Worm (Caenorhabditis elegans) whole organism, dauer: ENCODE data around the gene ent-3.
"Not testable (repeated sequence)": the region's sequence is repeated elsewhere in the genome, so short reads cannot be mapped to it uniquely, and the experiment has no call there.

Experiments
- unc-62 ChIP-seq: sonication (generic microtip); optimal IDR thresholded peaks from 2 replicates; lab custom pipeline; 2017; ENCODE audit warnings: missing biosample characterization, missing genetic modification reagents, missing genetic modification characterization

The ent-3 gene

DNA sequence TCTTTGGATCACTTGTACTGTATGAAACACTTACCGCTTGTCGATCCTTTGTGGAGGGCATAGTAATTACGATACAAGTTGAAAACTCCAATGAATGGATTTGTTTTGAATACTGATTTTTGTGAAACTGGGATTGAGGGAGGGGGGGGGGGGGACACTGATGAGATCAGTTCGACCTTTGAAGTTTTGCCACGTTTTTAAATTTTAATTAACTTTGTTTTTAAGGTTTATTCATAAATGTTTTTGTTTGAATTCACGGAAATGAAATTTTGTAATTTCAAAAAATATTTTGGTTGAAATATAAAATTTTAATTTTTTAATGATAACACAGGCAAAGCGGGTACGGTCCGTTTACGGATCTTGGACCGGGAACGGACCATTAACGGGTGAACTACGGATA, at the start of gene ent-3:
TSS of gene ent-3 (minus strand) at position 101 of the 400 bp plus-strand sequence.
- no peak for TF ChIP-seq unc-62 (GFP tag; lab: Kevin White, UChicago)

DNA sequence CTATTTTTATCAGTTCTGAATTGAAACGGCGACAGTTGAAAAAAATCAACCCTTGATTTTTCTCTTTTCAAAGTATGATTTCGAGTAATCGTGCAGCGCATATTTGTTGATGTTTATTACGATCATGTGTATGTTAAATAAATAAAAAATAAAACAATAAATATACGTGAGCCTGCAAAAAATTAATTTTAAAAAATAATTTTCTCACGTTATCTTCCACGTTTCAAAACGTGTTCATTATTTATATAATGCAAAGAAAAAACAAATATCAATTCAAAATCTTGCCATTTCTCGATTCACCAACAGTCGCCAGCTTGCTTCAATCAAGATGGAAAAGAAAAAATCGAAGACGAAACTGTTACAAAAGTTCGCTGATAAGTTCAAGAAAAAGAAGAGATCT, 47.4 kb upstream of the ent-3 start, which contains the start of gene F40G12.10:
TSS of gene F40G12.10 (plus strand) at position 301 of the 400 bp plus-strand sequence.
- TF ChIP-seq unc-62 (GFP tag; lab: Kevin White, UChicago): no peak

DNA sequence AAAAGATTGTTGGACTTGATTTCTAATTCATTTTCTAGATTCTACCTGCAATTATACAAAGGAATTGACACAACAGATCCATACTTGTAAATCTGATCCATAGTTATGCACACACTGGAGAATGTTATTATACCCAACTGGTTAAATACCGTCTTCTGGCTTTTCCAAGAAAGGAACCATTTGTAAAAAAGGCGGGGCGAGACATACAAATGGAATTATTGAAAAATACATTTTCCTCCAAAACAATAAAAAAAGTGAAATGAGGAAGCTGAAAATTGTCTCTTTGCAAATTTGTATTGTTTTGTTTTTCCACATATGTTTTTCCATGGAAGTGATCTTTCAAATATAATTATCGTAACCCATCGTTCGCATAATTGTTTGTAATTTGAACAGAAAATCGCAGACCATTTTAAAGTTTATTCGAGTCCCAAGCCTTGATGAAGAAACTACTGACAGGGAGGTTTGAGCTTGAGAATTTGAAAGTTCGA, 46.4 kb upstream of the ent-3 start, which contains the start of the genes srt-74 and F40G12.9:
TSS of gene srt-74 (minus strand) at position 101 of the 488 bp plus-strand sequence.
TSS of gene F40G12.9 (plus strand) at position 438 of the 488 bp plus-strand sequence.
- no peak for TF ChIP-seq unc-62 (GFP tag; lab: Kevin White, UChicago)

DNA sequence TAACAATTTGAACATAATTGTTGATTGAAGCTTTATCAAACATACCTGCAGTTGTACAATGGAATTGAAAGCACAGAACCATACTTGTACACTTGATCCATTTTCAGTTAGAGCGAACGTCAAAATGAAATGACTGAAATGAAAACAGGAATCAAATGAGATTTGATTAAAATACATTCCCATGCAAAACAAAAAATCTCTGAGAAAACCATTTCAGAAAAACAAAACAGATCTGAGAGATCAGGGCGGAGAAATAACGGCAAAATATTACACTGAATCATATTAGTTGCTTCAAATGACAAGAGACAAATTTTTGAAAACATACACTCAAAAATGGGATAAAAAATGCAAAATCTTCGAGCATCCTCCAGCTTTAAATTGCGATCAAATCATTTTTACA, 43.9 kb upstream of the ent-3 start, which contains the start of gene srt-33:
TSS of gene srt-33 (minus strand) at position 101 of the 400 bp plus-strand sequence.
- no peak for TF ChIP-seq unc-62 (GFP tag; lab: Kevin White, UChicago)

DNA sequence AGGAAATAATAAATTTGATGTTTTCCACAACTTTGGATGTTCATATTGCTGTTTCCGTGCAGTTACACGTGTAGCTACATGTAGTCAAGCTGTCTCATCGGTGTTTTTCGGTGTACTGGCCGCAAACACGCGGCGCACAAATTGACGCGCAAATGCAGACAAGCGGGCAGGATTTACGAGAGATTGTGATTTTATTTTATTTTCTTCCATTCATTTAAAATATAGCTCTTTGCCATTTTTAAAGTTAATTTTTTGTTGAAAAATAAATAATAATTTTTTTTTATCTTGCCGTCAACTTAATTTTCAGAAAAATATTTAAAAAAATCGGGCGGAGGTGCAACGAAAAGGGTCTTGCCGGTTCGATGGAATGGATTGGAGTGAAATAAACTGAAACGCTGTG, 38.4 kb upstream of the ent-3 start, which contains the start of gene F40G12.7:
TSS of gene F40G12.7 (plus strand) at position 301 of the 400 bp plus-strand sequence.
- TF ChIP-seq unc-62 (GFP tag; lab: Kevin White, UChicago): not testable (repeated sequence)

DNA sequence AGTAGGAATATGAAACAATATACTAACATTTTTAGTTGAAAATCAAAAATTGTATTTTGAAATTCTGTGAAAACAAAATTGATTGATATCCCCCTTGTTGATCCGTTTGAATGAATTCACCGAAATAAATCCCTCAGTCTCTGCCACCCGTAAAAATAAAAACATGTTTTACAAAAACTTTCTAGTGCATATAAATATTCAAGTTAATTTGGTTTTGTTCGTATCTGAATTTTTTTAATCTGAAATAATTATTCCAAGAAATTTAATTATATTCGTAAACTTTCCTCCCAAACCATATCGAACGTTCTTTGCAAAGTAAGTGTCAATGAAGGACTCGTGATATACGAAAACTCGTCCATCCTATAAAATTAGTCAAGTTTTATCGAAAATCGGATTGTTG, 37.2 kb upstream of the ent-3 start, which contains the start of gene F40G12.6:
TSS of gene F40G12.6 (minus strand) at position 101 of the 400 bp plus-strand sequence.
- TF ChIP-seq unc-62 (GFP tag; lab: Kevin White, UChicago): no peak

DNA sequence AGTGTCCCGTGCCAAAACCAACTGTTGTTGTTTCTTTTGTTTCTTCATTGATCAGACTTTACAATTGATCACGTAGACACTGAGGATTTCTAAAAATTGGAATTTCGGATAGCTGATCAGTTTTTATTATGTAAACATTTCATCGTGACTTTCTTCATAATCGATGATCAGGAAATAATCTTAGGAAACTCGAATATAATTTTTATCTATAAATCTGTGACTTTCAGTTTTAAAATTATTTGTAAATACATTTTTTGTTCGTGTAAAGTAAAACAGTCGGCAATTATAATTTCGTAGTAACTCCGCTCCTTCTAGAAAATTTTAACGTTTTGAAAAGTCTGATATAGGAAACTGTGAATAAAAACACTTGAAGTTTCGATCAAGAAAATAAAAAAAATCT, 34.9 kb upstream of the ent-3 start, which contains the start of gene F40G12.5:
TSS of gene F40G12.5 (minus strand) at position 101 of the 400 bp plus-strand sequence.
- no peak for TF ChIP-seq unc-62 (GFP tag; lab: Kevin White, UChicago)

DNA sequence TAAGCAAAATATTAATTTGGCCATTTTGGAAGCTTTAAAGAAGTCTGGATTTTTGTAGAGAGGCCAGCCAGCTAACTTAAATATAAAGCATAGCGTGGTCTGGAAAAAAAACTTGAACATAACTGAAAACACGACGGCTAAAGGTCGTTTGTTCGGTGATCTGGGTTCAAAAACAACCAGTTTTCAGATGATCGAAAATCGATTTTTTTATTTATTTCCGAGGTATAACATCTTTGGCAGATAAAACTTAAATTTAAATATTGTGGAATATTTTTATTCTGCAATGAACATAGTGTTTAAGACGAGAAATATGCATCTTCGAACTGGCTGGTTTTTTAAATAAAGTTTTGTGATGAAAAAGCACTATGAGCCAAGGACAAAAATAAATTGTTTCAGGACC, 32.8 kb upstream of the ent-3 start, which contains the start of gene F40G12.4:
TSS of gene F40G12.4 (minus strand) at position 101 of the 400 bp plus-strand sequence.
- no peak for TF ChIP-seq unc-62 (GFP tag; lab: Kevin White, UChicago)

DNA sequence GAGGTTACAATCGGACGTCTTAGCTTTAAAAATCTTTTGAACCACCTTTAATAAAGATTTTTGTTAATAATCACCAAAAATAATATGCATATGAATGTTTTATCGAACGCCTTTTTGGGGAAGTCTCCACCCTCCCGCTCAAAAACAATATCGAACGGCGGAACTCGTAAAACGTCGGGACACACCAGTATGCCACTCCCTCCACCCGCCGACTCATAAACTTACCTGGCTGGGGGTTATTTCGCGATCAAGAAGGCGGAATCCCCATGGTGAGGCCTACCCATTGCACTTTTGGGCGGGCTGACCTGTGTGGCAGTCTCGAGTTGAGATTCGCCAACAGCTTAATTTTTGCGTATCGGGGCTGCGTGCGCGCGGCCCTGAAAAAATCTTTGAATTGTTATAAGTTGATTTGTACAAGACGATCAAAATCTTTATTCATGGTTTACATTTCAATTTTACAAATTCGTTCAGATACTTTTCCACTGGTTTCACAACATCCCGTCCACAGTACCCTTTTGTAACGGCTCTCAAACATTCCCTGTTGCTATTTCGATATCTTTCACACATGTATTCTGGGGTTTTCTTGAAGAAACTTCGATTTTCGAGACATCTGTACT, 31.6 kb upstream of the ent-3 start:
- TF ChIP-seq unc-62 (GFP tag; lab: Kevin White, UChicago): no peak

DNA sequence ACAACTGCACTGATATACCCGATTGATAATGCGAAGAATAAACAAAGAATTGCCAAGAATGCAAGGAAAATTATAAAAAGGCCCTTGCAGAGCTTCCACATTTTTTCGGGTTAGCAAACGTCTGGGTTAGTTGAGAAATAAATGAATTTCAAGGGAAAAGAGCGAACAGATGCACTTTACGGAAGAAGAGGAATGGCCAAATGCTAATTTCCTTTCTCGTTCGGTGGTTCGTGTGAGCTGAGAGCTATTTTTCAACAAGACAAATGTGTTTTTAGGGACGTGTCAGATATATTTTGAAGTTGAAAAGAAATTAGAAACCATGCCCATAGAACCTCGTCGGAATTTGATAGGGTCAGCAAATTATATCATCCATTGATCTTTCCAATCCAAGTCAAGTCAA, 25.0 kb upstream of the ent-3 start, which contains the start of gene F40G12.2:
TSS of gene F40G12.2 (minus strand) at position 101 of the 400 bp plus-strand sequence.
- TF ChIP-seq unc-62 (GFP tag; lab: Kevin White, UChicago): no peak

DNA sequence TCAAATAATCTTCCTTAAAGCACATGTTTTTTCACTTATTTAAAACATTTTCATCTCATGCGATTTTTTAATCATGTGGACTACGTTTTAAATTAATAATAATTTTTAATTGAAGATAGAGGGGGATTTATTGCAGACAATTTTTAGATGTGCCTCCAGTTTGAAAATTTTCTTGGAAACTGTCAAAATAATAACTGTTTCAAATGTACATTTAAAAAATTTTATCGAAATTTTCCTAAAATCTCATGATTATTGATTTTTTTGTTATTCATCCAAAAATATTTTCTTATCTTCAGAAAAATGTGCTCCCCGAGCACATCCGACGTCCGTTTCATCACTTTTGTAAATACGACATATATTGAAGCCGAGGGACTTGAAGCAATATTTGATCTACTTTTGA, 21.0 kb upstream of the ent-3 start, which contains the start of gene sre-8:
TSS of gene sre-8 (plus strand) at position 301 of the 400 bp plus-strand sequence.
- TF ChIP-seq unc-62 (GFP tag; lab: Kevin White, UChicago): no peak

DNA sequence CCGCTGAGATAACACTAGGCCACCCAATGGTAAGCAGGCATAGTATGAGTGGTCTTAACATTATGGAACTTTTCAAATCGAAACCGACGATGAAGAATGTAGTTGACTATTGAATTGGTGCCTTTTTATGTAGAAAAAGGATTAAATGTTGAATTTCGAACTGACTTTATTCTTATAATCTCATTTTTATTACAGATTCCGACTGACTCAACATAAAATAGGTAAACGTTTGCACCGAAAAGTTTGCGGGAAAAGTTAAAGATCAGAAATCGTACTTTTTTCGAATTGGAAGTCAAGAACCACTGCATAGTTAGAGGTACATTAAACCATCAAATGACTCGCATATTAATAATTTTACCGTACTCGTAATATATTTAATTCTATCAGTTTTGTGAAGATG, 18.4 kb upstream of the ent-3 start, which contains the start of gene K02E11.7:
TSS of gene K02E11.7 (minus strand) at position 101 of the 400 bp plus-strand sequence.
- TF ChIP-seq unc-62 (GFP tag; lab: Kevin White, UChicago): no peak

DNA sequence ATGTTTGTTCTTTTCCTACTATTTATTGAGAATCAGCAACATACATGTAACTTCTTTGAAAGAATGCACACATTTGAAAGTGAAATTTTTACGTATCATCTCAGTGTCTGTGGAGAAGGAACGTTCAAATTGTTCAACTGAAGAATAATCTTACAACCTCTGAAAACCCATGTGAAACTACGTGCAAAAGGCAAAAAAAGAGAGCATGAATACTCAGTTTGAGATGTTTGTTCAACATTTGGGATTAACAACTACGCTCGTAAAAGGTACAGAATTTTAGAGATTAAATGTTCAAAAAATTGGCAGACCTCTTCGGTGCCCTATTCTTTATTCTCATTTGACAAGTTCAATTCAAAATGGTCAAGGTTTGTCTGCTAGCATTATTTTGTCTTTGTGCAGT, 16.2 kb upstream of the ent-3 start, which contains the start of gene K02E11.5:
TSS of gene K02E11.5 (plus strand) at position 301 of the 400 bp plus-strand sequence.
- no peak for TF ChIP-seq unc-62 (GFP tag; lab: Kevin White, UChicago)

DNA sequence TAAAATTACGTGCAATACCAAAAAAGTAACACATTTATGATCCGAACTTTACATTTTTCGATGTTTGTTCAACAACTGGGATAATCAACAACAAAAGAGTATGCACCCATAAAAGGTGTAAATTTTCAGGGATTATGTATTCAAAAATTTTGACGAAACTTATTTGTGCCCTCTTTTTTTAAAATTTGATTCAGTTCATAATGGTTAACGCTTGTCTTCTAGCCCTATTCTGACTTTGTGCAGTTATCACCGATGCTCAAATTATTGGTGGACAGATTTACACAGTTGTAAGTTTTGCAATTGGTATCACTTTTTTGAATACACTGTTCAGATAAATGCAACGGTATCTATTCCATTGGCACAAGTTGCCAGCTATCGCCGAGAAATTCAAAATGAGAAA, 12.8 kb upstream of the ent-3 start, which contains the start of gene K02E11.6:
TSS of gene K02E11.6 (plus strand) at position 149 of the 400 bp plus-strand sequence.
- TF ChIP-seq unc-62 (GFP tag; lab: Kevin White, UChicago): no peak

DNA sequence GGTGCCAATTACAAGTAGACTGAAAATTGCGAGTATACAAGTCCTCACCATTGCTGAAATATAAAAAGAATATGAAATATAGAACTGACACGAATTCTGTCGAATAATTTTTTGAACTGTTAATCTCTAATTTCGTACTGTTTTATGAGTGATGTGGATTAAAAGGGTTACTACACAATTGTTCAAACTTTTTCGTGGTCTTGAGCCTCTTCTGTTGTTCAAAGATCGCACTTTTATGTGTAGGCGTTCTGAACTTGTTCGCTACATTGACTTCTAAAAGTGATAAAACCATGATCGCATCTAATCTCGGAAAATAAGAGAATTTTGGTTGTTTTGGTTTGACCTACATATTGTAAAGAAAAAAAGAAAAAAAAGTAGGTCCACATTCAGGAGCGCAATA, 12.2 kb upstream of the ent-3 start, which contains the start of gene K02E11.4:
TSS of gene K02E11.4 (minus strand) at position 101 of the 400 bp plus-strand sequence.
- TF ChIP-seq unc-62 (GFP tag; lab: Kevin White, UChicago): no peak

DNA sequence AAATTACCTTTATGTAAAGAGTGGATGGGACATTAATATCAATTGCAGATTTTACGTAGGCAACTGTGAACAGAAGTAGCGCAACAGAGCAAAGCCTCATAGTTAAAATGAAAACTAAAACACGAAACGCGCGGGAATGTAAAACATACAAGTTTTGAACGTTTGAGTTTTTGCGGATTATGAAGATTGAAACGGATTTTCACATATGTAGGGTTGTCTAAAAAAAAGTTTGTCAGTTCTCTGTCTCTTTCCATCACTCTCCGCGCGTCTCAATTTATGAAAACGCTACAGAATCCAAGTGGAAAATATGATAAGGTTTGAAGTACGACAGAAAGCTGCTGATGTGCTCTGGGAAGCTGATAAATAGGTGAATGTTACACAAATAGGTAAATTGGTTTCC, 10.9 kb upstream of the ent-3 start, which contains the start of gene K02E11.3:
TSS of gene K02E11.3 (minus strand) at position 101 of the 400 bp plus-strand sequence.
- TF ChIP-seq unc-62 (GFP tag; lab: Kevin White, UChicago): no peak
